Fruit fly (Drosophila melanogaster) whole organism, adult: ENCODE measurements around the gene CG42710.

Experiments used
- CG12768 ChIP-seq: fragments of 200-800 bp; sonication (Bioruptor generic); optimal IDR thresholded peaks from 2 replicates; lab custom pipeline; 2017; ENCODE audit warnings: missing biosample characterization, missing genetic modification characterization, mild to moderate bottlenecking, moderate library complexity, missing genetic modification reagents
- CG14711 ChIP-seq: fragments of 200-800 bp; sonication (Bioruptor generic); optimal IDR thresholded peaks from 2 replicates; lab custom pipeline; 2018; ENCODE audit warnings: missing biosample characterization, mild to moderate bottlenecking, missing genetic modification characterization, moderate library complexity
- CG1620 ChIP-seq: fragments of 200-800 bp; sonication (Bioruptor generic); optimal IDR thresholded peaks from 2 replicates; lab custom pipeline; 2016; ENCODE audit warnings: missing biosample characterization, missing genetic modification characterization
- CG7045 ChIP-seq: fragments of 200-800 bp; sonication (Bioruptor generic); optimal IDR thresholded peaks from 2 replicates; lab custom pipeline; 2017; ENCODE audit warnings: missing biosample characterization, mild to moderate bottlenecking, missing genetic modification characterization
- Crg-1 ChIP-seq: fragments of 200-800 bp; sonication (Bioruptor generic); optimal IDR thresholded peaks from 2 replicates; lab custom pipeline; 2016; ENCODE audit warnings: missing biosample characterization, missing genetic modification characterization
- bab1 ChIP-seq: fragments of 200-800 bp; sonication (Bioruptor generic); optimal IDR thresholded peaks from 3 replicates; lab custom pipeline; 2019; ENCODE audit warnings: missing biosample characterization, mild to moderate bottlenecking, missing genetic modification characterization, moderate library complexity
- cnc ChIP-seq, 2 experiments: fragments of >200 bp; optimal IDR thresholded peaks; 2 replicates each; lab custom pipeline; 2017
- kay ChIP-seq: fragments of 200-800 bp; sonication (Bioruptor generic); peaks from one replicate; lab custom pipeline; 2016; ENCODE audit warnings: missing biosample characterization, missing genetic modification characterization, borderline replicate concordance
- ovo ChIP-seq: fragments of 200-800 bp; sonication (Bioruptor generic); optimal IDR thresholded peaks from 2 replicates; lab custom pipeline; 2016; ENCODE audit warnings: missing biosample characterization, missing genetic modification characterization
- pad ChIP-seq: fragments of 200-800 bp; sonication (Bioruptor generic); optimal IDR thresholded peaks from 3 replicates; lab custom pipeline; 2017; ENCODE audit warnings: missing biosample characterization, missing genetic modification characterization, mild to moderate bottlenecking, moderate library complexity, missing genetic modification reagents
- tj ChIP-seq: fragments of 200-800 bp; sonication (Bioruptor generic); optimal IDR thresholded peaks from 3 replicates; lab custom pipeline; 2017; ENCODE audit warnings: missing biosample characterization, mild to moderate bottlenecking, missing genetic modification characterization, moderate library complexity
- toe ChIP-seq: fragments of 200-800 bp; sonication (Bioruptor generic); optimal IDR thresholded peaks from 2 replicates; lab custom pipeline; 2016; ENCODE audit warnings: missing biosample characterization, missing genetic modification characterization

dm6 chr2L:8828387-8828786, 46.1 kb upstream of the CG42710 start:
- no peak for TF ChIP-seq Crg-1 (GFP tag; lab: Kevin White, UChicago)
- TF ChIP-seq bab1 = no peak
- no peak for TF ChIP-seq cnc (optimal IDR thresholded peaks at IDR 0.05; lab: Kevin White, UChicago)
- TF ChIP-seq tj (GFP tag; lab: Kevin White, UChicago) = no peak
- TF ChIP-seq CG12768 (GFP tag; lab: Kevin White, UChicago) = no peak
- no peak for TF ChIP-seq pad (GFP tag; lab: Kevin White, UChicago)
- no peak for TF ChIP-seq ovo (GFP tag; lab: Kevin White, UChicago)
- TF ChIP-seq CG1620 = no peak
- TF ChIP-seq CG14711 (tag; lab: Kevin White, UChicago) = no peak
- TF ChIP-seq CG7045 (GFP tag; lab: Kevin White, UChicago) = no peak
- no peak for TF ChIP-seq toe (GFP tag; lab: Kevin White, UChicago)
- no peak for TF ChIP-seq kay (GFP tag; lab: Kevin White, UChicago)
